Worm (Caenorhabditis elegans) whole organism, mixed stage, embryonic: ENCODE results near the gene dyci-1.

ENCODE experiments used
- M03D4.4 ChIP-seq: sonication (generic microtip); optimal IDR thresholded peaks from 2 replicates; lab custom pipeline; 2017; ENCODE audit warnings: mild to moderate bottlenecking, missing genetic modification characterization, missing compliant biosample characterization
- bed-3 ChIP-seq: fragments of 200-800 bp; sonication (Bioruptor generic); optimal IDR thresholded peaks from 3 replicates; lab custom pipeline; 2018; ENCODE audit warnings: mild to moderate bottlenecking, missing genetic modification characterization, moderate library complexity, missing compliant biosample characterization
- blmp-1 ChIP-seq: fragments of 150-350 bp; optimal IDR thresholded peaks from 2 replicates; lab custom pipeline; 2014; ENCODE audit warnings: missing biosample characterization, missing genetic modification characterization
- ceh-39 ChIP-seq: fragments of 150-350 bp; optimal IDR thresholded peaks from 2 replicates; lab custom pipeline; 2014; ENCODE audit warnings: missing biosample characterization, missing genetic modification characterization
- ceh-43 ChIP-seq: fragments of 200-800 bp; sonication (Bioruptor generic); optimal IDR thresholded peaks from 2 replicates; lab custom pipeline; 2018; ENCODE audit warnings: mild to moderate bottlenecking, missing genetic modification characterization, moderate library complexity, missing compliant biosample characterization
- ceh-83 ChIP-seq: fragments of 200-800 bp; sonication (Bioruptor generic); optimal IDR thresholded peaks from 2 replicates; lab custom pipeline; 2018; ENCODE audit warnings: mild to moderate bottlenecking, missing genetic modification characterization, missing compliant biosample characterization
- ces-1 ChIP-seq: fragments of 150-350 bp; optimal IDR thresholded peaks from 2 replicates; lab custom pipeline; 2014; ENCODE audit warnings: missing biosample characterization, missing genetic modification reagents, missing genetic modification characterization
- cnd-1 ChIP-seq: fragments of 200-800 bp; sonication (Bioruptor generic); optimal IDR thresholded peaks from 2 replicates; lab custom pipeline; 2018; ENCODE audit warnings: mild to moderate bottlenecking, missing genetic modification characterization, missing compliant biosample characterization
- elt-1 ChIP-seq: sonication (generic microtip); optimal IDR thresholded peaks from 2 replicates; lab custom pipeline; 2017; ENCODE audit warnings: missing genetic modification characterization, mild to moderate bottlenecking, missing compliant biosample characterization, antibody characterized with exemption, moderate library complexity, borderline replicate concordance; ENCODE audit not compliant: insufficient read depth
- elt-3 ChIP-seq: fragments of 150-350 bp; optimal IDR thresholded peaks from 2 replicates; lab custom pipeline; 2014; ENCODE audit warnings: missing biosample characterization, missing genetic modification characterization
- flh-1 ChIP-seq: fragments of 200-800 bp; sonication (Bioruptor generic); optimal IDR thresholded peaks from 2 replicates; lab custom pipeline; 2018; ENCODE audit warnings: mild to moderate bottlenecking, missing genetic modification characterization, moderate library complexity, missing compliant biosample characterization
- ham-2 ChIP-seq: fragments of 200-800 bp; sonication (Bioruptor generic); optimal IDR thresholded peaks from 2 replicates; lab custom pipeline; 2018; ENCODE audit warnings: mild to moderate bottlenecking, missing genetic modification characterization, missing compliant biosample characterization
- hlh-1 ChIP-seq: fragments of 150-350 bp; optimal IDR thresholded peaks from 2 replicates; lab custom pipeline; 2014; ENCODE audit warnings: missing biosample characterization, missing genetic modification reagents, missing genetic modification characterization
- lin-13 ChIP-seq: fragments of 150-350 bp; optimal IDR thresholded peaks from 2 replicates; lab custom pipeline; 2014; ENCODE audit warnings: missing biosample characterization, missing genetic modification characterization
- lin-32 ChIP-seq: fragments of 200-800 bp; sonication (Bioruptor generic); optimal IDR thresholded peaks from 2 replicates; lab custom pipeline; 2018; ENCODE audit warnings: mild to moderate bottlenecking, missing genetic modification characterization, missing compliant biosample characterization
- lsy-2 ChIP-seq: fragments of 150-350 bp; optimal IDR thresholded peaks from 2 replicates; lab custom pipeline; 2014; ENCODE audit warnings: missing biosample characterization, missing genetic modification characterization
- mab-5 ChIP-seq: fragments of 150-350 bp; optimal IDR thresholded peaks from 2 replicates; lab custom pipeline; 2014; ENCODE audit warnings: missing biosample characterization, missing genetic modification characterization
- mep-1 ChIP-seq: fragments of 150-350 bp; optimal IDR thresholded peaks from 2 replicates; lab custom pipeline; 2017; ENCODE audit warnings: missing biosample characterization, missing genetic modification reagents, missing genetic modification characterization, inconsistent platforms
- mls-2 ChIP-seq: sonication (generic microtip); optimal IDR thresholded peaks from 2 replicates; lab custom pipeline; 2016; ENCODE audit warnings: mild to moderate bottlenecking, missing genetic modification characterization, moderate library complexity, missing compliant biosample characterization
- nhr-237 ChIP-seq: fragments of 150-350 bp; optimal IDR thresholded peaks from 2 replicates; lab custom pipeline; 2014; ENCODE audit warnings: missing biosample characterization, missing genetic modification characterization
- nhr-28 ChIP-seq: fragments of 150-350 bp; optimal IDR thresholded peaks from 2 replicates; lab custom pipeline; 2014; ENCODE audit warnings: missing biosample characterization, missing genetic modification characterization
- nhr-76 ChIP-seq: sonication (generic microtip); optimal IDR thresholded peaks from 2 replicates; lab custom pipeline; 2017; ENCODE audit warnings: missing biosample characterization, missing genetic modification characterization
- sem-2 ChIP-seq: fragments of 200-800 bp; sonication (Bioruptor generic); optimal IDR thresholded peaks from 2 replicates; lab custom pipeline; 2018; ENCODE audit warnings: mild to moderate bottlenecking, missing genetic modification characterization, missing compliant biosample characterization
- snpc-4 ChIP-seq: fragments of 150-350 bp; optimal IDR thresholded peaks from 2 replicates; lab custom pipeline; 2014; ENCODE audit warnings: missing biosample characterization, missing genetic modification characterization
- sptf-1 ChIP-seq: sonication (generic microtip); optimal IDR thresholded peaks from 2 replicates; lab custom pipeline; 2017; ENCODE audit warnings: mild to moderate bottlenecking, missing genetic modification characterization, moderate library complexity, missing compliant biosample characterization
- tbx-8 ChIP-seq: fragments of 200-800 bp; sonication (Bioruptor generic); optimal IDR thresholded peaks from 2 replicates; lab custom pipeline; 2018; ENCODE audit warnings: mild to moderate bottlenecking, missing genetic modification characterization, moderate library complexity, missing compliant biosample characterization
- unc-120 ChIP-seq: sonication (generic microtip); optimal IDR thresholded peaks from 2 replicates; lab custom pipeline; 2017; ENCODE audit warnings: missing genetic modification characterization, missing compliant biosample characterization; ENCODE audit not compliant: poor library complexity, severe bottlenecking
- unc-39 ChIP-seq: fragments of 150-350 bp; optimal IDR thresholded peaks from 2 replicates; lab custom pipeline; 2014; ENCODE audit warnings: missing biosample characterization, missing genetic modification characterization
- unc-62 ChIP-seq: fragments of 150-350 bp; optimal IDR thresholded peaks from 2 replicates; lab custom pipeline; 2014; ENCODE audit warnings: missing biosample characterization, missing genetic modification reagents, missing genetic modification characterization
- zip-8 ChIP-seq: fragments of 150-350 bp; optimal IDR thresholded peaks from 2 replicates; lab custom pipeline; 2014; ENCODE audit warnings: missing biosample characterization, missing genetic modification characterization
- ztf-11 ChIP-seq: fragments of 150-350 bp; optimal IDR thresholded peaks from 2 replicates; lab custom pipeline; 2014; ENCODE audit warnings: missing biosample characterization, missing genetic modification characterization

The dyci-1 gene

ce11 chrIV:6790438-6791124, 5.5 kb upstream of the dyci-1 start, which contains the start of the genes C17H12.2 and vha-8 (continued):
- TF ChIP-seq mep-1 (peak; percentile 99), blmp-1 (tag; lab: Kevin White, UChicago) (peak; percentile 43), M03D4.4 (tag; lab: Kevin White, UChicago) (no peak), elt-1 (tag; lab: Kevin White, UChicago) (peak; percentile 34), sem-2 (GFP tag; lab: Kevin White, UChicago) (no peak), cnd-1 (tag; lab: Kevin White, UChicago) (peak; percentile 40), nhr-28 (tag; lab: Kevin White, UChicago) (no peak)

- TF ChIP-seq lsy-2 (tag; lab: Kevin White, UChicago) (no peak), tbx-8 (no peak), unc-39 (tag; lab: Kevin White, UChicago) (no peak), nhr-76 (tag; lab: Kevin White, UChicago) (no peak), lin-32 (GFP tag; lab: Kevin White, UChicago) (no peak), flh-1 (GFP tag; lab: Kevin White, UChicago) (no peak), mep-1 (no peak), sem-2 (GFP tag; lab: Kevin White, UChicago) (no peak)
These were observed 4.9 kb upstream of the dyci-1 start for ce11 chrIV:6789950-6790349.

ce11 chrIV:6785873-6786272, 801 bp upstream of the dyci-1 start:
- TF ChIP-seq cnd-1 (tag; lab: Kevin White, UChicago), result no peak
- no peak for TF ChIP-seq flh-1 (GFP tag; lab: Kevin White, UChicago)
- peak; percentile 80 for TF ChIP-seq unc-120 (tag; lab: Kevin White, UChicago)
- no peak for TF ChIP-seq bed-3 (GFP tag; lab: Kevin White, UChicago)
- TF ChIP-seq lin-13 (tag; lab: Kevin White, UChicago), result no peak
- peak; percentile 35 for TF ChIP-seq ces-1 (GFP tag; lab: Kevin White, UChicago)
- no peak for TF ChIP-seq elt-3
- TF ChIP-seq tbx-8, result no peak
- no peak for TF ChIP-seq lin-32 (GFP tag; lab: Kevin White, UChicago)
- peak; percentile 49 for TF ChIP-seq nhr-237 (tag; lab: Kevin White, UChicago)
- TF ChIP-seq M03D4.4 (tag; lab: Kevin White, UChicago), result no peak
- no peak for TF ChIP-seq sptf-1 (tag; lab: Kevin White, UChicago)
- peak; percentile 25 for TF ChIP-seq mep-1
- TF ChIP-seq mls-2 (tag; lab: Kevin White, UChicago), result no peak
- no peak for TF ChIP-seq mab-5 (tag; lab: Kevin White, UChicago)
- TF ChIP-seq elt-1 (tag; lab: Kevin White, UChicago), result no peak
- no peak for TF ChIP-seq unc-62 (GFP tag; lab: Kevin White, UChicago)
- TF ChIP-seq nhr-76 (tag; lab: Kevin White, UChicago), result no peak

ce11 chrIV:6777156-6777555, 7.9 kb downstream of the dyci-1 start:
- TF ChIP-seq snpc-4, result no peak
- no peak for TF ChIP-seq flh-1 (GFP tag; lab: Kevin White, UChicago)
- no peak for TF ChIP-seq lin-32 (GFP tag; lab: Kevin White, UChicago)
- TF ChIP-seq zip-8, result no peak
- no peak for TF ChIP-seq ham-2 (GFP tag; lab: Kevin White, UChicago)
- no peak for TF ChIP-seq elt-3
- no peak for TF ChIP-seq sptf-1 (tag; lab: Kevin White, UChicago)
- TF ChIP-seq mep-1, result no peak
- TF ChIP-seq tbx-8, result no peak
- no peak for TF ChIP-seq ztf-11 (tag; lab: Kevin White, UChicago)

- TF ChIP-seq nhr-237 (tag; lab: Kevin White, UChicago) (no peak), unc-62 (GFP tag; lab: Kevin White, UChicago) (no peak), elt-3 (no peak), tbx-8 (no peak), ham-2 (GFP tag; lab: Kevin White, UChicago) (no peak), ceh-39 (tag; lab: Kevin White, UChicago) (no peak), ces-1 (GFP tag; lab: Kevin White, UChicago) (no peak), cnd-1 (tag; lab: Kevin White, UChicago) (no peak), ceh-83 (GFP tag; lab: Kevin White, UChicago) (no peak), elt-1 (tag; lab: Kevin White, UChicago) (no peak), snpc-4 (no peak), mls-2 (tag; lab: Kevin White, UChicago) (no peak), zip-8 (no peak), hlh-1 (tag; lab: Kevin White, UChicago) (no peak), ceh-43 (GFP tag; lab: Kevin White, UChicago) (no peak)
These were observed 13.5 kb downstream of the dyci-1 start for ce11 chrIV:6771556-6771955.
